Worm (Caenorhabditis elegans) whole organism, L2 larva: ENCODE data around the gene Y102A5C.2.

Experiments
- F13H6.1 ChIP-seq: sonication (generic microtip); optimal IDR thresholded peaks from 2 replicates; lab custom pipeline; 2016; ENCODE audit warnings: missing genetic modification characterization, missing compliant biosample characterization
- dmd-4 ChIP-seq: sonication (generic microtip); optimal IDR thresholded peaks from 2 replicates; lab custom pipeline; 2017; ENCODE audit warnings: missing biosample characterization, missing genetic modification characterization
- egl-27 ChIP-seq: sonication (generic microtip); optimal IDR thresholded peaks from 3 replicates; lab custom pipeline; 2017; ENCODE audit warnings: missing biosample characterization, missing genetic modification reagents, missing genetic modification characterization
- elt-1 ChIP-seq: fragments of 150-350 bp; optimal IDR thresholded peaks from 2 replicates; lab custom pipeline; 2014; ENCODE audit warnings: missing biosample characterization, missing genetic modification characterization
- lin-39 ChIP-seq: fragments of 150-350 bp; optimal IDR thresholded peaks from 2 replicates; lab custom pipeline; 2014; ENCODE audit warnings: missing biosample characterization, missing genetic modification reagents, missing genetic modification characterization
- lsy-2 ChIP-seq, 2 experiments: fragments of 150-350 bp in 1 of 2; sonication (generic microtip) in 1 of 2; optimal IDR thresholded peaks; 2 replicates each; lab custom pipeline; 2014 to 2017; ENCODE audit warnings: missing biosample characterization in 2 of 2, missing genetic modification characterization in 2 of 2
- mab-5 ChIP-seq: fragments of 150-350 bp; optimal IDR thresholded peaks from 2 replicates; lab custom pipeline; 2014; ENCODE audit warnings: missing biosample characterization, missing genetic modification characterization
- mdl-1 ChIP-seq, 2 experiments: fragments of 150-350 bp in 1 of 2; sonication (generic microtip) in 1 of 2; optimal IDR thresholded peaks; 2 replicates each; lab custom pipeline; 2017; ENCODE audit warnings: missing biosample characterization in 2 of 2, missing genetic modification characterization in 2 of 2
- nhr-11 ChIP-seq: fragments of 150-350 bp; optimal IDR thresholded peaks from 2 replicates; lab custom pipeline; 2014; ENCODE audit warnings: missing biosample characterization, missing genetic modification characterization
- nhr-6 ChIP-seq: fragments of 150-350 bp; optimal IDR thresholded peaks from 2 replicates; lab custom pipeline; 2014; ENCODE audit warnings: missing biosample characterization, missing genetic modification characterization

DNA sequence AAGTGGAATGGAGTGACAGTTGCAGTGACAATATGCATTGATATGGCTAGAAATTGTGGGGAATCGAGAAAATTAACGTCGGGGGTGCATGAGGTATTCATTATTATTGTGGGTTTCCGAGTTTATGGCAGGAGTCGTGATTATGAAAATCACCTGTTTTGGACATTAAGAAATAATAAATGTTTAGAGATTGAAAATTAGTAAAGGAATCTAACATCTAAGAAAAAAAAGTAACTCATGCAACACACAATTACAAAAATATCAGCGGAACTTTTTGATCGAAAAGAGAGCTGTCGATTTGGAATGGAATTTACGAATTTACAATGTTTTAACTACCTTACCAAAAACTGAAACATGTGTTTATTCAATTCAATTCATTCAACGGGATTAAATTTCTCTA lies 36.2 kb downstream of the Y102A5C.2 start, which contains the start of gene srh-206:
- no peak for TF ChIP-seq lsy-2 (tag; optimal IDR thresholded peaks at IDR 0.05; lab: Kevin White, UChicago)
- no peak for TF ChIP-seq dmd-4 (tag; lab: Kevin White, UChicago)
- TF ChIP-seq egl-27: no peak
- no peak for TF ChIP-seq lin-39
- no peak for TF ChIP-seq nhr-6 (tag; lab: Kevin White, UChicago)
- no peak for TF ChIP-seq mdl-1 (tag; optimal IDR thresholded peaks at IDR 0.05; lab: Kevin White, UChicago)
- TF ChIP-seq F13H6.1 (tag; lab: Kevin White, UChicago): no peak
- no peak for TF ChIP-seq elt-1
- no peak for TF ChIP-seq nhr-11 (tag; lab: Kevin White, UChicago)
- no peak for TF ChIP-seq mab-5
